Fruit fly (Drosophila melanogaster) whole organism, pupa: ENCODE data around the gene CG3744.

ENCODE experiments used
- CG10348 ChIP-seq: fragments of 200-800 bp; sonication (Bioruptor generic); IDR thresholded peaks from 2 replicates; pipeline ENCODE4 v1.3.6; 2022; ENCODE audit warnings: missing biosample characterization, missing genetic modification characterization
- CG12605 ChIP-seq: fragments of 200-800 bp; sonication (Bioruptor generic); IDR thresholded peaks from 2 replicates; pipeline ENCODE4 v1.3.6; 2022; ENCODE audit warnings: missing biosample characterization, missing genetic modification characterization
- CG13204 ChIP-seq: fragments of 200-800 bp; sonication (Bioruptor generic); optimal IDR thresholded peaks from 2 replicates; lab custom pipeline; 2018; ENCODE audit warnings: missing biosample characterization, mild to moderate bottlenecking, missing genetic modification characterization, moderate library complexity
- CG14655 ChIP-seq: fragments of 200-800 bp; sonication (Bioruptor generic); optimal IDR thresholded peaks from 3 replicates; lab custom pipeline; 2017; ENCODE audit warnings: mild to moderate bottlenecking, missing biosample characterization, missing genetic modification reagents, missing genetic modification characterization
- CG15710 ChIP-seq: fragments of 200-800 bp; sonication (Bioruptor generic); optimal IDR thresholded peaks from 2 replicates; lab custom pipeline; 2018; ENCODE audit warnings: missing biosample characterization, mild to moderate bottlenecking, missing genetic modification characterization, moderate library complexity
- CG17806 ChIP-seq: fragments of 200-800 bp; sonication (Bioruptor generic); optimal IDR thresholded peaks from 2 replicates; lab custom pipeline; 2018; ENCODE audit warnings: missing biosample characterization, mild to moderate bottlenecking, missing genetic modification characterization, moderate library complexity
- CG32121 ChIP-seq: fragments of 200-800 bp; sonication (Bioruptor generic); IDR thresholded peaks from 2 replicates; pipeline ENCODE4 v1.3.6; 2022; ENCODE audit warnings: missing biosample characterization, missing genetic modification characterization
- CG34367 ChIP-seq: fragments of 200-800 bp; sonication (Bioruptor generic); optimal IDR thresholded peaks from 2 replicates; lab custom pipeline; 2018; ENCODE audit warnings: missing biosample characterization, mild to moderate bottlenecking, missing genetic modification characterization
- CG4496 ChIP-seq: fragments of 200-800 bp; sonication (Bioruptor generic); IDR thresholded peaks from 3 replicates; pipeline ENCODE4 v1.3.6; 2022; ENCODE audit warnings: missing biosample characterization, missing genetic modification characterization
- CG8159 ChIP-seq: fragments of 200-800 bp; sonication (Bioruptor generic); optimal IDR thresholded peaks from 3 replicates; lab custom pipeline; 2018; ENCODE audit warnings: missing biosample characterization, mild to moderate bottlenecking, missing genetic modification characterization, moderate library complexity
- CG8301 ChIP-seq: fragments of 200-800 bp; sonication (Bioruptor generic); optimal IDR thresholded peaks from 2 replicates; lab custom pipeline; 2018; ENCODE audit warnings: missing biosample characterization, mild to moderate bottlenecking, missing genetic modification characterization
- CG9948 ChIP-seq: fragments of 200-800 bp; sonication (Bioruptor generic); optimal IDR thresholded peaks from 2 replicates; lab custom pipeline; 2018; ENCODE audit warnings: missing biosample characterization, mild to moderate bottlenecking, missing genetic modification characterization, moderate library complexity
- D1 ChIP-seq: fragments of 200-800 bp; sonication (Bioruptor generic); optimal IDR thresholded peaks from 2 replicates; lab custom pipeline; 2018; ENCODE audit warnings: missing biosample characterization, mild to moderate bottlenecking, missing genetic modification characterization, moderate library complexity
- EcR ChIP-seq: fragments of 200-800 bp; sonication (Bioruptor generic); optimal IDR thresholded peaks from 3 replicates; lab custom pipeline; 2019; ENCODE audit warnings: missing biosample characterization, missing genetic modification characterization, mild to moderate bottlenecking, moderate library complexity, missing genetic modification reagents
- Ets98B ChIP-seq: fragments of 200-800 bp; sonication (Bioruptor generic); IDR thresholded peaks from 2 replicates; pipeline ENCODE4 v1.3.6; 2022; ENCODE audit warnings: missing biosample characterization, missing genetic modification characterization
- Pif1A ChIP-seq: fragments of 200-800 bp; sonication (Bioruptor generic); optimal IDR thresholded peaks from 3 replicates; lab custom pipeline; 2016; ENCODE audit warnings: missing biosample characterization, missing genetic modification characterization
- Pif1B ChIP-seq: fragments of 200-800 bp; sonication (Bioruptor generic); optimal IDR thresholded peaks from 3 replicates; lab custom pipeline; 2016; ENCODE audit warnings: missing biosample characterization, missing genetic modification characterization
- Snoo ChIP-seq: fragments of 200-800 bp; sonication (Bioruptor generic); optimal IDR thresholded peaks from 3 replicates; lab custom pipeline; 2017; ENCODE audit warnings: missing biosample characterization, mild to moderate bottlenecking, missing genetic modification characterization, inconsistent platforms
- fd96Ca ChIP-seq: fragments of 200-800 bp; sonication (Bioruptor generic); IDR thresholded peaks from 3 replicates; pipeline ENCODE4 v1.3.6; 2022; ENCODE audit warnings: missing biosample characterization, missing genetic modification characterization
- gl ChIP-seq: fragments of 200-800 bp; sonication (Bioruptor generic); optimal IDR thresholded peaks from 2 replicates; lab custom pipeline; 2018; ENCODE audit warnings: missing biosample characterization, mild to moderate bottlenecking, missing genetic modification characterization
- rn ChIP-seq: fragments of 200-800 bp; sonication (Bioruptor generic); IDR thresholded peaks from 2 replicates; pipeline ENCODE4 v1.3.6; 2022; ENCODE audit warnings: missing biosample characterization, missing genetic modification characterization

CG3744 gene

DNA sequence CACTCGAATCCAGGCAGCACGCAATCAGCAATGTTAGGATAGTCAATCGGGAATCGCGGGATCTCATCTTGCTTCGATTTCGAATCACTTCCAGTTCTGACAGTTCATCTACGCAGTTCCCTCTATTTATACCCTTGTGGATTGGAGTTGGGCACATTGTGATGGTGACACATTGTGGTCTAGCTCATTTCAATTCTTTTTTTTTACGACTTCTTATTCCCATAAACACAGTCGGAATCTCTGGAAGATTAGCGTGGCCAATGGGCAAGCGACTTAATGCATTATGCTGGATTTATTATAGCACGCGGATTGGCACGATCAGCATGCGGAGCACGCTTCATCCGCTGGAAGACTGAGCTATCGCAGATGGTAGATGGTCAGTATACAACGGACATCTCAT lies 14.4 kb downstream of the CG3744 start, which contains the start of gene CG13640:
CG13640 (minus strand) TSS at position 101 of the 400 bp plus-strand sequence.
- TF ChIP-seq CG32121 (no peak), CG34367 (tag; lab: Kevin White, UChicago) (no peak), rn (no peak), Snoo (tag; lab: Kevin White, UChicago) (no peak), CG13204 (no peak), CG9948 (no peak), CG14655 (GFP tag; lab: Kevin White, UChicago) (no peak), CG8159 (tag; lab: Kevin White, UChicago) (no peak), Pif1A (GFP tag; lab: Kevin White, UChicago) (no peak), D1 (tag; lab: Kevin White, UChicago) (no peak), CG15710 (tag; lab: Kevin White, UChicago) (no peak), gl (tag; lab: Kevin White, UChicago) (no peak)

DNA sequence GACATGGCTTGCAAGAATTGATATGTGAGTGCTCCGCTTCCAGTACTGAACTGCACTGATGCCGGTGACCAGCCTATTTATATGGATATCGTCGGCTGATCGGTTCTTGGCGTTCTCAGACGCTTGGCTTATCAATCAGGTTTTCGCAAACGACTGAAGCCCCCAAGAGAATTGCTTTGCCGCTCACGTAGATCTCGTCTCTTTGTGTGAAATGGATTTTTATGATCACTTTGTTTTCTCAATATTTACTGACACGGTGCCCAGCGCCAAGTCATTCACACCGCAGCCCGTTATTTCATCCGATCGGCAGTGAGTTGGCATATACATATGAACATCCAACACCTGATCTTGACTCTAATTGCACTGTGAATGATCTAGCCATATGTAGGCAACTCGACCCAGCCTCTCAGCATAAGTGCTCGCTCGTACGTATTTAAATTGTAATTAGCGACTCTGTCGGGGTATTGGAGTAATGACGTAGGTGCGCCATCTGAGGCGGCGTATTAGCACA lies 16.1 kb downstream of the CG3744 start, which contains the start of gene CG13639:
CG13639 (minus strand) TSS at position 51 of the 511 bp plus-strand sequence.
- TF ChIP-seq CG34367 (tag; lab: Kevin White, UChicago) = peak; percentile 27
- no peak for TF ChIP-seq CG9948
- peak; percentile 87 for TF ChIP-seq EcR
- TF ChIP-seq, all 21 proteins: peak for 2

dm6 chr3R:24859701-24860100 lies 16.8 kb downstream of the CG3744 start, which contains the start of gene ppk22:
Gene ppk22 (minus strand): TSS chr3R:24859801.
- TF ChIP-seq EcR (no peak), Ets98B (no peak), CG4496 (GFP tag; lab: Robert Waterston, UW) (no peak), D1 (tag; lab: Kevin White, UChicago) (no peak), Pif1A (GFP tag; lab: Kevin White, UChicago) (no peak), CG15710 (tag; lab: Kevin White, UChicago) (no peak), Snoo (tag; lab: Kevin White, UChicago) (no peak), CG12605 (GFP tag; lab: Robert Waterston, UW) (no peak), CG8159 (tag; lab: Kevin White, UChicago) (no peak), CG32121 (no peak), CG8301 (tag; lab: Kevin White, UChicago) (no peak), gl (tag; lab: Kevin White, UChicago) (no peak), rn (no peak), CG9948 (no peak), fd96Ca (GFP tag; lab: Robert Waterston, UW) (no peak)

DNA sequence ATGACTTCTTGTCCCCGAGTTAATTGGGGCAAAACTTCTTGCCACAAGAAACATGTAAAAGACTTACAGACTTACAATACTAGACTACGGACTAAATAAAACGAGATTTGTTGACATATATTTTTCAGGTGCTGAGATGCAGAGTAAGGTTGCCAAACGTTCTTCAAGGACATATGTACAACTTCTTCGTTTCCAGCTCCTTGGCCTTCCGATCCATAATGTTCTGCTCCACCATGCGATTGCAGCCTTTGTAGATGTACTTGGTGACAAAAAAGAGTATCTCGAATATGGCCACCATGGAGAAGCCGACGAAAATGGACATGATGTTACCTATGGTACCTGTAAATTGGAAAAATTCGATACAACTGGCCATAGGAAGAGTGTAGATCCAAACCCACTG lies 19.0 kb downstream of the CG3744 start, which contains the start of gene CAH4:
CAH4 (minus strand) TSS at position 101 of the 400 bp plus-strand sequence.
- TF ChIP-seq D1 (tag; lab: Kevin White, UChicago) (no peak), CG32121 (no peak), CG17806 (no peak), Pif1B (GFP tag; lab: Kevin White, UChicago) (no peak), gl (tag; lab: Kevin White, UChicago) (no peak), rn (no peak), Ets98B (no peak), CG12605 (GFP tag; lab: Robert Waterston, UW) (no peak), Snoo (tag; lab: Kevin White, UChicago) (no peak), CG10348 (GFP tag; lab: Robert Waterston, UW) (no peak), CG8301 (tag; lab: Kevin White, UChicago) (no peak), CG34367 (tag; lab: Kevin White, UChicago) (no peak), CG4496 (GFP tag; lab: Robert Waterston, UW) (no peak), EcR (no peak), CG9948 (no peak), fd96Ca (GFP tag; lab: Robert Waterston, UW) (no peak), CG14655 (GFP tag; lab: Kevin White, UChicago) (no peak), CG13204 (no peak), CG8159 (tag; lab: Kevin White, UChicago) (no peak)
- TF ChIP-seq, all 21 proteins: peak for 0

DNA sequence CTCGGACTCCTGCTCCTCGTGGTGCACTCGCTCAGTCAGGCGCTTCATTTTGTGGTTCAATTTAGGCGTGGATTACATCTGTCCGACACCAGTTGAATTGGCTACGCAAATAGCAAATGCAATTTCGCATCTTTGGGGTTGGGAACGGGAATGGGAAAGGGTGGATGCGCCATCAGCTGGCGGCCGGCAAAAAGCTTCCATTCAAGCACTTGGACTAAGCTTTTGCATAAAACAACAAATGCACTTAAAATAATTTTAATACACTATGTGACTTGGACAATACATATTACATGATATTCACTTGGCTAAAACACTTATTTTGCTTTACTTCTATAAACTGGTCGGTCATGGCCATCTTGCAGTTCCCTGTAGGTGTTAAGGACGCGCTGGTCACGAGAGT lies 20.3 kb downstream of the CG3744 start, which contains the start of gene HDAC11:
HDAC11 (minus strand) TSS at position 101 of the 400 bp plus-strand sequence.
- TF ChIP-seq CG13204 (no peak), CG32121 (0 out of 2 replicates have a peak, but pooled peaks have one; percentile 27)

dm6 chr3R:24851429-24851828 lies 25.0 kb downstream of the CG3744 start, which contains the start of gene Nct:
Gene Nct (plus strand): TSS chr3R:24851601.
- no peak for TF ChIP-seq CG32121
- no peak for TF ChIP-seq Ets98B
- TF ChIP-seq CG17806 = no peak
- no peak for TF ChIP-seq EcR
- TF ChIP-seq CG9948 = no peak
- no peak for TF ChIP-seq CG8301 (tag; lab: Kevin White, UChicago)
- TF ChIP-seq CG12605 (GFP tag; lab: Robert Waterston, UW) = no peak
- TF ChIP-seq CG15710 (tag; lab: Kevin White, UChicago) = no peak
- TF ChIP-seq CG10348 (GFP tag; lab: Robert Waterston, UW) = no peak
- TF ChIP-seq CG4496 (GFP tag; lab: Robert Waterston, UW) = no peak
- no peak for TF ChIP-seq fd96Ca (GFP tag; lab: Robert Waterston, UW)
- TF ChIP-seq Pif1B (GFP tag; lab: Kevin White, UChicago) = no peak
- TF ChIP-seq rn = no peak
- no peak for TF ChIP-seq gl (tag; lab: Kevin White, UChicago)
- no peak for TF ChIP-seq Pif1A (GFP tag; lab: Kevin White, UChicago)
- TF ChIP-seq Snoo (tag; lab: Kevin White, UChicago) = no peak
- TF ChIP-seq CG13204 = no peak
